Fruit fly (Drosophila melanogaster) whole organism, embryonic: Measurements from ENCODE around the gene CG7173.

Source experiments
- CG1024 ChIP-seq: fragments of 200-800 bp; sonication (Bioruptor generic); IDR thresholded peaks from 2 replicates; pipeline ENCODE4 v1.3.6; 2022; ENCODE audit warnings: missing biosample characterization, missing genetic modification characterization
- CG11695 ChIP-seq: fragments of 200-800 bp; sonication (Bioruptor generic); IDR thresholded peaks from 3 replicates; pipeline ENCODE4 v1.3.6; 2022; ENCODE audit warnings: missing biosample characterization, missing genetic modification characterization
- CG11723 ChIP-seq: fragments of 200-800 bp; sonication (Bioruptor generic); optimal IDR thresholded peaks from 2 replicates; lab custom pipeline; 2017; ENCODE audit warnings: missing biosample characterization, mild to moderate bottlenecking, missing genetic modification characterization
- CG12071 ChIP-seq: fragments of 200-800 bp; sonication (Bioruptor generic); optimal IDR thresholded peaks from 3 replicates; lab custom pipeline; 2018; ENCODE audit warnings: missing biosample characterization, mild to moderate bottlenecking, missing genetic modification characterization
- CG12391 ChIP-seq: fragments of 200-800 bp; sonication (Bioruptor generic); optimal IDR thresholded peaks from 3 replicates; lab custom pipeline; 2018; ENCODE audit warnings: missing biosample characterization, mild to moderate bottlenecking, missing genetic modification characterization, moderate library complexity
- CG13624 ChIP-seq: fragments of 200-800 bp; sonication (Bioruptor generic); optimal IDR thresholded peaks from 2 replicates; lab custom pipeline; 2016; ENCODE audit warnings: missing biosample characterization, missing genetic modification characterization
- CG15514 ChIP-seq: fragments of 200-800 bp; sonication (Bioruptor generic); optimal IDR thresholded peaks from 3 replicates; lab custom pipeline; 2017; ENCODE audit warnings: missing biosample characterization, missing genetic modification characterization, mild to moderate bottlenecking, moderate library complexity, missing genetic modification reagents
- CG17385 ChIP-seq: fragments of 200-800 bp; sonication (Bioruptor generic); optimal IDR thresholded peaks from 3 replicates; lab custom pipeline; 2018; ENCODE audit warnings: missing biosample characterization, mild to moderate bottlenecking, missing genetic modification characterization
- CG30020 ChIP-seq: fragments of 200-800 bp; optimal IDR thresholded peaks from 2 replicates; lab custom pipeline; 2019; ENCODE audit warnings: missing biosample characterization, mild to moderate bottlenecking, missing genetic modification characterization, moderate library complexity
- CG6254 ChIP-seq: fragments of 200-800 bp; sonication (Bioruptor generic); optimal IDR thresholded peaks from 3 replicates; lab custom pipeline; 2017; ENCODE audit warnings: mild to moderate bottlenecking, missing biosample characterization, missing genetic modification reagents, missing genetic modification characterization
- CG7271 ChIP-seq: fragments of 200-800 bp; sonication (Bioruptor generic); optimal IDR thresholded peaks from 2 replicates; lab custom pipeline; 2018; ENCODE audit warnings: missing biosample characterization, mild to moderate bottlenecking, missing genetic modification characterization, moderate library complexity
- CG7786 ChIP-seq: fragments of 200-800 bp; sonication (Bioruptor generic); optimal IDR thresholded peaks from 2 replicates; lab custom pipeline; 2016; ENCODE audit warnings: missing biosample characterization, missing genetic modification characterization
- CG7839 ChIP-seq: fragments of 200-800 bp; sonication (Bioruptor generic); optimal IDR thresholded peaks from 3 replicates; lab custom pipeline; 2018; ENCODE audit warnings: missing biosample characterization, mild to moderate bottlenecking, missing genetic modification characterization, moderate library complexity
- CG7987 ChIP-seq: fragments of 200-800 bp; sonication (Bioruptor generic); optimal IDR thresholded peaks from 2 replicates; lab custom pipeline; 2018; ENCODE audit warnings: missing biosample characterization, mild to moderate bottlenecking, missing genetic modification characterization, moderate library complexity
- CG8281 ChIP-seq: fragments of 200-800 bp; sonication (Bioruptor generic); optimal IDR thresholded peaks from 2 replicates; lab custom pipeline; 2018; ENCODE audit warnings: missing biosample characterization, mild to moderate bottlenecking, missing genetic modification characterization, moderate library complexity
- CTCF ChIP-seq: fragments of 200-800 bp; sonication (Bioruptor generic); optimal IDR thresholded peaks from 2 replicates; lab custom pipeline; 2017; ENCODE audit warnings: missing biosample characterization, mild to moderate bottlenecking, missing genetic modification characterization, moderate library complexity
- E2f1 ChIP-seq: fragments of 200-800 bp; sonication (Bioruptor generic); IDR thresholded peaks from 2 replicates; pipeline ENCODE4 v1.3.6; 2022; ENCODE audit warnings: missing biosample characterization, missing genetic modification characterization
- Gsc ChIP-seq: fragments of 200-800 bp; sonication (Bioruptor generic); IDR thresholded peaks from 2 replicates; pipeline ENCODE4 v1.3.6; 2022; ENCODE audit warnings: missing biosample characterization, missing genetic modification characterization
- HLH54F ChIP-seq: fragments of 200-800 bp; sonication (Bioruptor generic); optimal IDR thresholded peaks from 3 replicates; lab custom pipeline; 2016; ENCODE audit warnings: missing biosample characterization, missing genetic modification characterization
- HmgZ ChIP-seq: fragments of 200-800 bp; sonication (Bioruptor generic); optimal IDR thresholded peaks from 2 replicates; lab custom pipeline; 2018; ENCODE audit warnings: missing biosample characterization, mild to moderate bottlenecking, missing genetic modification characterization
- Lim3 ChIP-seq: fragments of 200-800 bp; sonication (Bioruptor generic); IDR thresholded peaks from 2 replicates; pipeline ENCODE4 v1.3.6; 2022; ENCODE audit warnings: missing biosample characterization, missing genetic modification characterization
- Mad ChIP-seq: fragments of 200-800 bp; sonication (Bioruptor generic); optimal IDR thresholded peaks from 2 replicates; lab custom pipeline; 2016; ENCODE audit warnings: missing biosample characterization, missing genetic modification characterization
- Mrtf ChIP-seq: fragments of 200-800 bp; sonication (Bioruptor generic); IDR thresholded peaks from 3 replicates; pipeline ENCODE4 v1.3.6; 2022; ENCODE audit warnings: missing biosample characterization, missing genetic modification characterization
- NfI ChIP-seq: fragments of 200-800 bp; sonication (Bioruptor generic); optimal IDR thresholded peaks from 3 replicates; lab custom pipeline; 2018; ENCODE audit warnings: missing biosample characterization, mild to moderate bottlenecking, missing genetic modification characterization, moderate library complexity
- Optix ChIP-seq: fragments of 200-800 bp; sonication (Bioruptor generic); IDR thresholded peaks from 3 replicates; pipeline ENCODE4 v1.3.6; 2022; ENCODE audit warnings: missing biosample characterization, missing genetic modification characterization
- Ptx1 ChIP-seq: fragments of 200-800 bp; sonication (Bioruptor generic); IDR thresholded peaks from 2 replicates; pipeline ENCODE4 v1.3.6; 2022; ENCODE audit warnings: missing biosample characterization, missing genetic modification characterization
- abd-A ChIP-seq: fragments of 200-800 bp; sonication (Bioruptor generic); optimal IDR thresholded peaks from 3 replicates; lab custom pipeline; 2019; ENCODE audit warnings: missing biosample characterization, mild to moderate bottlenecking, missing genetic modification characterization, moderate library complexity
- al ChIP-seq: fragments of 200-800 bp; sonication (Bioruptor generic); IDR thresholded peaks from 2 replicates; pipeline ENCODE4 v1.3.6; 2022; ENCODE audit warnings: missing biosample characterization, missing genetic modification characterization
- bbx ChIP-seq: fragments of 200-800 bp; sonication (Bioruptor generic); IDR thresholded peaks from 2 replicates; pipeline ENCODE4 v1.3.6; 2022; ENCODE audit warnings: missing biosample characterization, missing genetic modification characterization; ENCODE audit not compliant: partially characterized antibody
- bigmax ChIP-seq: fragments of 200-800 bp; sonication (Bioruptor generic); optimal IDR thresholded peaks from 2 replicates; lab custom pipeline; 2018; ENCODE audit warnings: missing biosample characterization, mild to moderate bottlenecking, missing genetic modification characterization
- bsh ChIP-seq, 2 experiments: fragments of 200-800 bp; sonication (Bioruptor generic); optimal IDR thresholded peaks; 2 replicates each; lab custom pipeline; 2017 to 2018; ENCODE audit warnings: mild to moderate bottlenecking in 2 of 2, missing biosample characterization in 2 of 2, missing genetic modification characterization in 2 of 2, moderate library complexity in 1 of 2
- btn ChIP-seq: fragments of 200-800 bp; sonication (Bioruptor generic); optimal IDR thresholded peaks from 2 replicates; lab custom pipeline; 2016; ENCODE audit warnings: missing biosample characterization, missing genetic modification characterization
- cg ChIP-seq: fragments of 200-800 bp; sonication (Bioruptor generic); optimal IDR thresholded peaks from 3 replicates; lab custom pipeline; 2019; ENCODE audit warnings: missing biosample characterization, mild to moderate bottlenecking, missing genetic modification characterization, moderate library complexity
- crc ChIP-seq: fragments of 200-800 bp; sonication (Bioruptor generic); optimal IDR thresholded peaks from 2 replicates; lab custom pipeline; 2016; ENCODE audit warnings: missing biosample characterization, missing genetic modification characterization
- crol ChIP-seq: fragments of 200-800 bp; sonication (Bioruptor generic); IDR thresholded peaks from 2 replicates; pipeline ENCODE4 v1.3.6; 2022; ENCODE audit warnings: missing biosample characterization, missing genetic modification characterization
- ftz-f1 ChIP-seq: fragments of 200-800 bp; sonication (Bioruptor generic); optimal IDR thresholded peaks from 2 replicates; lab custom pipeline; 2016; ENCODE audit warnings: missing biosample characterization, missing genetic modification characterization
- gce ChIP-seq: fragments of 200-800 bp; sonication (Bioruptor generic); IDR thresholded peaks from 3 replicates; pipeline ENCODE4 v1.3.6; 2022; ENCODE audit warnings: missing biosample characterization, missing genetic modification characterization
- her ChIP-seq: fragments of 200-800 bp; sonication (Bioruptor generic); optimal IDR thresholded peaks from 2 replicates; lab custom pipeline; 2016; ENCODE audit warnings: missing biosample characterization, missing genetic modification characterization
- hkb ChIP-seq, 2 experiments: fragments of 200-800 bp in 1 of 2; fragments of >200 bp in 1 of 2; sonication (Bioruptor generic) in 1 of 2; IDR thresholded peaks in 1 of 2; optimal IDR thresholded peaks in 1 of 2; 2 replicates each; pipeline versions ENCODE4 v1.3.6 to Lab custom; 2017 to 2022; ENCODE audit warnings: missing biosample characterization in 1 of 2, missing genetic modification characterization in 1 of 2
- ind ChIP-seq: fragments of 200-800 bp; sonication (Bioruptor generic); optimal IDR thresholded peaks from 3 replicates; lab custom pipeline; 2016; ENCODE audit warnings: missing biosample characterization, missing genetic modification characterization
- ken ChIP-seq: fragments of 200-800 bp; sonication (Bioruptor generic); IDR thresholded peaks from 3 replicates; pipeline ENCODE4 v1.3.6; 2022; ENCODE audit warnings: missing biosample characterization, missing genetic modification characterization
- kni ChIP-seq: fragments of 200-800 bp; sonication (Bioruptor generic); optimal IDR thresholded peaks from 3 replicates; lab custom pipeline; 2017; ENCODE audit warnings: mild to moderate bottlenecking, missing biosample characterization, missing genetic modification reagents, missing genetic modification characterization
- mam ChIP-seq: fragments of 200-800 bp; sonication (Bioruptor generic); optimal IDR thresholded peaks from 3 replicates; lab custom pipeline; 2016; ENCODE audit warnings: missing biosample characterization, missing genetic modification characterization
- mirr ChIP-seq: fragments of 200-800 bp; sonication (Bioruptor generic); optimal IDR thresholded peaks from 3 replicates; lab custom pipeline; 2018; ENCODE audit warnings: missing biosample characterization, mild to moderate bottlenecking, missing genetic modification characterization
- nom ChIP-seq: fragments of 200-800 bp; sonication (Bioruptor generic); optimal IDR thresholded peaks from 2 replicates; lab custom pipeline; 2017; ENCODE audit warnings: missing biosample characterization, missing genetic modification characterization, mild to moderate bottlenecking, moderate library complexity, missing genetic modification reagents
- pnt ChIP-seq: fragments of 200-800 bp; sonication (Bioruptor generic); optimal IDR thresholded peaks from 3 replicates; lab custom pipeline; 2016; ENCODE audit warnings: missing biosample characterization, missing genetic modification characterization
- pros ChIP-seq: fragments of 200-800 bp; sonication (Bioruptor generic); optimal IDR thresholded peaks from 3 replicates; lab custom pipeline; 2019; ENCODE audit warnings: missing biosample characterization, mild to moderate bottlenecking, missing genetic modification characterization, moderate library complexity
- row ChIP-seq: fragments of 200-800 bp; sonication (Bioruptor generic); IDR thresholded peaks from 3 replicates; pipeline ENCODE4 v1.3.6; 2022; ENCODE audit warnings: missing biosample characterization, missing genetic modification characterization
- so ChIP-seq: fragments of 200-800 bp; sonication (Bioruptor generic); IDR thresholded peaks from 3 replicates; pipeline ENCODE4 v1.3.6; 2022; ENCODE audit warnings: missing biosample characterization, missing genetic modification characterization
- wor ChIP-seq: fragments of 200-800 bp; sonication (Bioruptor generic); IDR thresholded peaks from 2 replicates; pipeline ENCODE4 v1.3.6; 2022; ENCODE audit warnings: missing biosample characterization, missing genetic modification characterization
- z ChIP-seq: fragments of 200-800 bp; sonication (Bioruptor generic); IDR thresholded peaks from 3 replicates; pipeline ENCODE4 v1.3.6; 2022; ENCODE audit warnings: missing biosample characterization, missing genetic modification characterization

CG7173 gene

dm6 chr3L:21523059-21523836, 34.8 kb downstream of the CG7173 start, which contains the start of gene CG7611 (continued):
- TF ChIP-seq CG13624 (GFP tag; lab: Kevin White, UChicago) (no peak), cg (GFP tag; lab: Kevin White, UChicago) (peak; percentile 66), CG7271 (tag; lab: Kevin White, UChicago) (no peak), Mad (GFP tag; lab: Kevin White, UChicago) (no peak), CG17385 (GFP tag; lab: Kevin White, UChicago) (no peak), CG12071 (no peak), Mrtf (GFP tag; lab: Robert Waterston, UW) (no peak), CTCF (GFP tag; lab: Kevin White, UChicago) (no peak), wor (GFP tag; lab: Robert Waterston, UW) (no peak), CG15514 (GFP tag; lab: Kevin White, UChicago) (no peak), CG12391 (tag; lab: Kevin White, UChicago) (no peak), mirr (GFP tag; lab: Kevin White, UChicago) (no peak), bigmax (peak; percentile 22), Ptx1 (GFP tag; lab: Robert Waterston, UW) (no peak), NfI (GFP tag; lab: Kevin White, UChicago) (no peak), pnt (GFP tag; lab: Kevin White, UChicago) (no peak), hkb (optimal IDR thresholded peaks at IDR 0.05; lab: Kevin White, UChicago) (no peak), hkb (GFP tag; IDR thresholded peaks at IDR 0.05; lab: Robert Waterston, UW) (no peak), crol (GFP tag; lab: Robert Waterston, UW) (no peak), Gsc (GFP tag; lab: Robert Waterston, UW) (no peak), ind (GFP tag; lab: Kevin White, UChicago) (no peak), bbx (GFP tag; lab: Robert Waterston, UW) (no peak), CG11723 (GFP tag; lab: Kevin White, UChicago) (no peak), crc (GFP tag; lab: Kevin White, UChicago) (no peak), CG8281 (tag; lab: Kevin White, UChicago) (no peak), abd-A (tag; lab: Kevin White, UChicago) (no peak), kni (GFP tag; lab: Kevin White, UChicago) (no peak), gce (GFP tag; lab: Robert Waterston, UW) (no peak), Optix (GFP tag; lab: Robert Waterston, UW) (no peak), CG30020 (peak; percentile 87), CG1024 (no peak), CG7786 (GFP tag; lab: Kevin White, UChicago) (no peak), ftz-f1 (GFP tag; lab: Kevin White, UChicago) (no peak), E2f1 (GFP tag; lab: Robert Waterston, UW) (no peak), so (no peak), nom (GFP tag; lab: Kevin White, UChicago) (peak; percentile 12), CG7987 (GFP tag; lab: Kevin White, UChicago) (no peak), ken (no peak), pros (GFP tag; lab: Kevin White, UChicago) (no peak), row (GFP tag; lab: Robert Waterston, UW) (no peak; the same call in 2 of the 3 replicates), al (GFP tag; lab: Robert Waterston, UW) (no peak), CG11695 (GFP tag; lab: Robert Waterston, UW) (no peak), btn (no peak), CG7839 (tag; lab: Kevin White, UChicago) (no peak), mam (no peak), z (GFP tag; lab: Robert Waterston, UW) (no peak), CG6254 (no peak), Lim3 (GFP tag; lab: Robert Waterston, UW) (no peak), HmgZ (tag; lab: Kevin White, UChicago) (no peak), HLH54F (GFP tag; lab: Kevin White, UChicago) (no peak), bsh (GFP tag; optimal IDR thresholded peaks at IDR 0.05; lab: Kevin White, UChicago) (no peak), her (GFP tag; lab: Kevin White, UChicago) (no peak)
